Worm (Caenorhabditis elegans): ENCODE data around the gene F47D12.3.
A peak's percentile ranks its signal among the peaks of the same experiment; 100 is the strongest.

ce11 chrIII:6298131-6298530 lies at the start of gene F47D12.3:
- TF ChIP-seq jun-1 (tag; optimal IDR thresholded peaks at IDR 0.05), result no peak
- TF ChIP-seq nhr-28 (tag; optimal IDR thresholded peaks at IDR 0.05), result no peak
- TF ChIP-seq snpc-4 (tag; optimal IDR thresholded peaks at IDR 0.05), result no peak
- TF ChIP-seq tag-97 (GFP tag; IDR thresholded peaks at IDR 0.05), result no peak
- no peak for TF ChIP-seq mep-1 (tag; optimal IDR thresholded peaks at IDR 0.05)
- TF ChIP-seq aha-1 (tag), result no peak
- peak in 1 of 2 experiments; percentile 97 for TF ChIP-seq unc-62 (GFP tag; optimal IDR thresholded peaks at IDR 0.05 in 1 of 2)
- TF ChIP-seq unc-62 (tag; optimal IDR thresholded peaks at IDR 0.05), result no peak
- TF ChIP-seq lim-7 (GFP tag; IDR thresholded peaks at IDR 0.05), result no peak

All from whole organism, L4 larva.